Fruit fly (Drosophila melanogaster): ENCODE results near the gene Tdh.

Tdh gene

dm6 chr3L:20471499-20472313, 5.0 kb downstream of the Tdh start (continued):
- TF ChIP-seq stc (GFP tag; IDR thresholded peaks at IDR 0.05) (0 out of 2 replicates have a peak, but pooled peaks have one; percentile 5), Bdp1 (GFP tag; optimal IDR thresholded peaks at IDR 0.05) (peak; percentile 47), wor (GFP tag; IDR thresholded peaks at IDR 0.05) (no peak), wek (GFP tag; optimal IDR thresholded peaks at IDR 0.05) (peak; percentile 83), CG12659 (GFP tag; optimal IDR thresholded peaks at IDR 0.05) (peak; percentile 25), lov (optimal IDR thresholded peaks at IDR 0.05) (no peak), lov (GFP tag; IDR thresholded peaks at IDR 0.05) (no peak), CG10321 (GFP tag; IDR thresholded peaks at IDR 0.05) (0 out of 2 replicates have a peak, but pooled peaks have one; percentile 14), Mad (GFP tag; optimal IDR thresholded peaks at IDR 0.05) (peak; percentile 50), zfh1 (GFP tag; IDR thresholded peaks at IDR 0.05) (peak; percentile 75), chinmo (GFP tag; IDR thresholded peaks at IDR 0.05; ENCODE audit: partially characterized antibody) (no peak), nmo (GFP tag; optimal IDR thresholded peaks at IDR 0.05) (peak; percentile 38), CG8944 (GFP tag; optimal IDR thresholded peaks at IDR 0.05) (peak; percentile 41), tin (GFP tag; optimal IDR thresholded peaks at IDR 0.05) (no peak), caup (GFP tag; optimal IDR thresholded peaks at IDR 0.05; ENCODE audit: severe bottlenecking) (peak; percentile 28), CG10366 (GFP tag; IDR thresholded peaks at IDR 0.05) (no peak), lilli (GFP tag; optimal IDR thresholded peaks at IDR 0.05) (peak; percentile 22), CG9876 (GFP tag; optimal IDR thresholded peaks at IDR 0.05) (peak; percentile 11), Mes4 (GFP tag; optimal IDR thresholded peaks at IDR 0.05) (peak; percentile 68), CG16813 (GFP tag; IDR thresholded peaks at IDR 0.05; ENCODE audit: partially characterized antibody) (no peak), CG4617 (GFP tag; optimal IDR thresholded peaks at IDR 0.05; ENCODE audit: borderline replicate concordance) (peak; percentile 15), CG17361 (GFP tag; IDR thresholded peaks at IDR 0.05) (peak; percentile 77), CG17802 (tag; optimal IDR thresholded peaks at IDR 0.05) (no peak), lab (GFP tag; optimal IDR thresholded peaks at IDR 0.05) (peak; percentile 43), CG18599 (GFP tag; optimal IDR thresholded peaks at IDR 0.05) (peak; percentile 79), pho (GFP tag; optimal IDR thresholded peaks at IDR 0.05) (no peak), phol (tag; optimal IDR thresholded peaks at IDR 0.05) (peak; percentile 31), NC2α (GFP tag; optimal IDR thresholded peaks at IDR 0.05) (peak; percentile 60), ftz-f1 (GFP tag; optimal IDR thresholded peaks at IDR 0.05) (peak; percentile 64), bsh (GFP tag; optimal IDR thresholded peaks at IDR 0.05) (peak in 1 of 2 experiments; percentile 58), HLH4C (GFP tag; IDR thresholded peaks at IDR 0.05; ENCODE audit: partially characterized antibody) (no peak), CG42726 (GFP tag; IDR thresholded peaks at IDR 0.05; ENCODE audit: partially characterized antibody) (no peak), CG3995 (GFP tag; optimal IDR thresholded peaks at IDR 0.05) (peak; percentile 6), Sox102F (GFP tag; optimal IDR thresholded peaks at IDR 0.05) (peak; percentile 57), Hmr (GFP tag; optimal IDR thresholded peaks at IDR 0.05) (peak; percentile 67), sens (GFP tag) (peak; percentile 95), Drgx (GFP tag; IDR thresholded peaks at IDR 0.05) (0 out of 2 replicates have a peak, but pooled peaks have one; percentile 22), Eip74EF (GFP tag; optimal IDR thresholded peaks at IDR 0.05) (peak in 1 of 2 experiments; percentile 13), eyg (GFP tag; optimal IDR thresholded peaks at IDR 0.05) (peak; percentile 60), disco-r (GFP tag; optimal IDR thresholded peaks at IDR 0.05) (peak; percentile 61), CG43689 (GFP tag; IDR thresholded peaks at IDR 0.05) (no peak), ase (GFP tag; IDR thresholded peaks at IDR 0.05) (no peak), CG7556 (GFP tag; optimal IDR thresholded peaks at IDR 0.05) (peak; percentile 44), btn (GFP tag; optimal IDR thresholded peaks at IDR 0.05) (peak; percentile 45), Awh (GFP tag; IDR thresholded peaks at IDR 0.05) (peak; percentile 52; the same call in 1 of the 2 replicates), ken (GFP tag; IDR thresholded peaks at IDR 0.05) (peak; percentile 29; the same call in 1 of the 3 replicates), Aef1 (GFP tag; IDR thresholded peaks at IDR 0.05) (no peak), Xrp1 (GFP tag; IDR thresholded peaks at IDR 0.05) (peak; percentile 57)
